Worm (Caenorhabditis elegans): ENCODE data around the gene T16G12.6.

Gene T16G12.6

DNA sequence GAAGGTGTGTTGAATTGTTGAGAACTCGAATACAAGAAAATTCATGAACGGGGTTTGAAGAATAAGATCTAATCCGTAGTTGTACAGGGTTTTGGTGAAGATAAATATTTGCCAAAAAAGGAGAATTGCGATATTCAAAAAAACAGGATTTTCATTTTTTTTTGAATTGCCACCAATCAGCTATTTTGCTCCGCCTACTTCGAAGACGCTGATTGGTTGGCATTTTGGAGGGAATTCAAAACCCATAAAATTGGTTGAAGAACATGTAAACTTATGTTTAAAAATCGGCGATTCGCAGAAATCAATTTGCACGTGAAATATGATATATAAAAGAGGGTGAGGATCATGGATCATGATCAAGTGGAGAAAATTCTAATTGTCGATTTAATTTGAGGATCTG lies 6.7 kb downstream of the T16G12.6 start:
- TF ChIP-seq nfyb-1 (GFP tag; IDR thresholded peaks at IDR 0.05) (peak; percentile 86), F33H1.4 (GFP tag; IDR thresholded peaks at IDR 0.05) (no peak), chd-7 (tag; optimal IDR thresholded peaks at IDR 0.05) (no peak), him-1 (tag; optimal IDR thresholded peaks at IDR 0.05) (peak; percentile 30), Y67H2A.10 (GFP tag; conservative IDR thresholded peaks at IDR 0.05) (no peak), madf-8 (GFP tag; conservative IDR thresholded peaks at IDR 0.05) (no peak)

DNA sequence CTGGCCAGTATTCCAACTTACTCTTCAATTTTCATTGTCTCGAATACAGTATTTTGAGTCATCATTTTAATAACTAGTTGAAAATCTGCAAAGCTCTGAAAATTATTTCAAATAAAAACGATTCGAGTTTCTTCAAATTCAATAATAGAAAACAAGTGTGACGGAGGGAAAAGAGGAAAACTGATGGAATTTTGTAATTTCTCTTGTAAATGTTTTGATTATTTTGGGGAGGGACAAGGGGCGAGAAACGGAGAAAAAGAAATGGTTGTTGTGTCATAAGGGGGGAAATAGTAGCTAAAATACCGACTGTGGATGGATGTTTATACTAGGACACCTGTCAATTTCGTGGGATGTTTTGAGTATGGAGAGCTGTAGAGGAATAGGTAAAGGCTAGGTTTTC lies 8.8 kb downstream of the T16G12.6 start, which contains the start of gene T16G12.9:
Gene T16G12.9, minus strand, starts transcription at position 101 of the 400 bp plus-strand sequence.
- TF ChIP-seq hlh-26 (GFP tag; conservative IDR thresholded peaks at IDR 0.05): no peak
- no peak for TF ChIP-seq attf-3 (GFP tag; conservative IDR thresholded peaks at IDR 0.05)
- no peak for TF ChIP-seq B0035.1 (tag; optimal IDR thresholded peaks at IDR 0.05)
- no peak for TF ChIP-seq repo-1 (tag; optimal IDR thresholded peaks at IDR 0.05)
- TF ChIP-seq Y56A3A.18 (GFP tag; IDR thresholded peaks at IDR 0.05): no peak
- TF ChIP-seq Y79H2A.3 (GFP tag; conservative IDR thresholded peaks at IDR 0.05): no peak

DNA sequence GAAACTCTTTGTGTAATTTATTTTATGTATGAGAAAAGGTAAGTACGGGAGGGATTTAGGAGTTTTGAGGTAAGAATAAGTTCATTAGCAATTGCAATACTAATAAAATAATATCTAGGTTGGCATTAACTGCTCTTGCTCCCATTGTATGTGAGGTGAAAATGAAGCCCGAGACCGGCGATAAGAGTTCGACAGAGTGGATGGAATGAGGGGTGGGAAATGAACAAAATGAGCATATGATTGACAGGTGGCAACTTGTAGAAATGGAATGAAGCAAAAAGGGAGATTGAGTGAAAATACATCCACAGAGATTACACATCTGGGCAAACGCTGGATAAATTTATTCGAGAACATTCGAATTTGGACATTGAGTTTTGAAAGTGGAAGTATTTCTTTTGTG lies 9.4 kb downstream of the T16G12.6 start:
- TF ChIP-seq repo-1 (tag; optimal IDR thresholded peaks at IDR 0.05) (no peak), Y79H2A.3 (GFP tag; conservative IDR thresholded peaks at IDR 0.05) (no peak), cebp-1 (GFP tag; IDR thresholded peaks at IDR 0.05) (no peak), cebp-1 (tag; optimal IDR thresholded peaks at IDR 0.05) (no peak), nfya-2 (GFP tag; IDR thresholded peaks at IDR 0.05) (no peak), mcd-1 (GFP tag; IDR thresholded peaks at IDR 0.05) (no peak), ztf-22 (GFP tag; optimal IDR thresholded peaks at IDR 0.05) (no peak), nhr-80 (tag; optimal IDR thresholded peaks at IDR 0.05) (peak; percentile 34), let-607 (tag; optimal IDR thresholded peaks at IDR 0.05) (peak in 1 of 2 experiments; percentile 68), nhr-179 (tag; optimal IDR thresholded peaks at IDR 0.05) (no peak), unc-62 (GFP tag; optimal IDR thresholded peaks at IDR 0.05) (peak; percentile 8)

DNA sequence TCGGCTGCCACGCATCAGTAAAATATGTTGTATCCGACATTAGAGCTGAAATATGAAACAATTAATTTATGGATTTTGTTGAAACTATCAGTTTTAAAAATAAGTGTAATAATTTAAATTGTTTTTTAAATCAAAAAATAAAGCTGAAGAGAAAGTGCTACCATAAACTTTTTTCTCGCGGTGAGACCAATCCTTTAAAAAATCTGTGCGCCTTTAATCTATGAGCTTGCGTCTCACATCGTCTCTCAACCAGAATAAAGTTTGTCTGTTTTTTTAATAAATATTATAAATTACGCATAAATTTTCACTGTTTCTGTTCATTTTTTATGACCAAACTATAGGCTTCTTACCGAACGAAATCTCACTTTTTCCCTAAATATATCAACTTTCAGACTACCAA lies 13.9 kb downstream of the T16G12.6 start, which contains the start of gene T16H12.3:
Gene T16H12.3, minus strand, starts transcription at position 51 of the 400 bp plus-strand sequence.
- TF ChIP-seq Y67H2A.10 (GFP tag; conservative IDR thresholded peaks at IDR 0.05) (no peak), madf-6 (GFP tag; IDR thresholded peaks at IDR 0.05) (peak; percentile 38; the same call in 1 of the 2 replicates), attf-5 (GFP tag; optimal IDR thresholded peaks at IDR 0.05) (no peak), pha-4 (tag; optimal IDR thresholded peaks at IDR 0.05) (no peak), B0019.2 (GFP tag; conservative IDR thresholded peaks at IDR 0.05) (no peak), ceh-100 (GFP tag; IDR thresholded peaks at IDR 0.05) (no peak), nfyb-1 (GFP tag; IDR thresholded peaks at IDR 0.05) (no peak), lsl-1 (GFP tag; optimal IDR thresholded peaks at IDR 0.05) (peak; percentile 67), hmg-1.2 (GFP tag; IDR thresholded peaks at IDR 0.05) (no peak), K11D2.4 (GFP tag; IDR thresholded peaks at IDR 0.05) (no peak), ceh-91 (GFP tag; IDR thresholded peaks at IDR 0.05) (no peak), F33H1.4 (GFP tag; IDR thresholded peaks at IDR 0.05) (peak; percentile 64), ztf-3 (GFP tag; optimal IDR thresholded peaks at IDR 0.05) (no peak), aptf-3 (GFP tag; IDR thresholded peaks at IDR 0.05) (no peak), rcor-1 (GFP tag; IDR thresholded peaks at IDR 0.05) (no peak), ztf-6 (GFP tag; IDR thresholded peaks at IDR 0.05) (no peak), ztf-25 (GFP tag; IDR thresholded peaks at IDR 0.05) (no peak), ets-4 (GFP tag; optimal IDR thresholded peaks at IDR 0.05) (no peak), nhr-179 (tag; optimal IDR thresholded peaks at IDR 0.05) (no peak), cebp-2 (GFP tag; IDR thresholded peaks at IDR 0.05) (no peak), snpc-4 (GFP tag; optimal IDR thresholded peaks at IDR 0.05) (no peak), snpc-4 (tag; optimal IDR thresholded peaks at IDR 0.05) (no peak)
